Fruit fly (Drosophila melanogaster): ENCODE results near the gene CG17959.

DNA sequence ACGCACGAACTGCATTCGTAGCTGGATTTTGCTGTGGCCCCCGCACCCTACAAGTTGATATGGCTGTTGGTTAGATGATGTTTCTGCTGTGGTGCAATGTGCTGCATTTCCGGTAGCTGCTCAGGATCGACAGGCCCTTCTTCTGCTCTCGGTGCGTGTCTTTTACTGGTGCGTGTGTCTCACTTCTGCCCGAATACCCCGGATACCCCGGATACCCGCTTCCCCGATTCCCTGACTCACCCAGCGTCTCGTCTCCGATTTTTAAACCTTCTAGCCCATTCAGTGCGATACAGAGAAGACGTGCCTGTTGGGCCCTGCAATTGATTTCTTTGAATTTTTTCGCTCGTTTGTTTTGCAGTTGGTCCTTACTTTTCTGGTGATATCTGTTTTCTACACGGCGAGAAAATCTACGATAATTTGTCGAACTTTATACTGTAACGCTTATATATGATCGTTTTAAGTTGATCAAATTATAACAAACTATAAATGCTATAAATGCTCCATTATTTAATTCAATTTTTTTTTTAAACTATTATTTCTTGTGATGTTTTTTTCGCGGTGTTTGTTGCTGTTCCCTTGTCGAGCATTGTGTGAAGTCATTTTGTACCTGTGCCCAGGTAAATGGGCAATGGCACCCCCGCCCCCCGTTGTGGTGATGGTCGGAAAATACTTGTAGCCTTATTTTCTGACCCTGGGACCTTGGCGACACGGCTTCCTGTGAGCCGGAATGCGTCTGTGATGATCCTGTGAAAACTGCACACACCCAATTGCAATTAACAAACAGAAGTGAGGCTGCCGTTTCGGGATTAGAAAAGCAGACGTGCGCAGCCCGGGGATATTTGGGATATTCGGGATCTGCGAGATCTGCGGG is 38.2 kb downstream of the CG17959 start:
- TF ChIP-seq psq (optimal IDR thresholded peaks at IDR 0.05) (no peak), usp (GFP tag; optimal IDR thresholded peaks at IDR 0.05) (no peak), EcR (GFP tag; optimal IDR thresholded peaks at IDR 0.05) (no peak), pan (optimal IDR thresholded peaks at IDR 0.05) (no peak), CG8478 (optimal IDR thresholded peaks at IDR 0.05) (no peak), Dll (optimal IDR thresholded peaks at IDR 0.05) (no peak)
